Worm (Caenorhabditis elegans): ENCODE data around the gene ZK54.3.

Gene ZK54.3

DNA sequence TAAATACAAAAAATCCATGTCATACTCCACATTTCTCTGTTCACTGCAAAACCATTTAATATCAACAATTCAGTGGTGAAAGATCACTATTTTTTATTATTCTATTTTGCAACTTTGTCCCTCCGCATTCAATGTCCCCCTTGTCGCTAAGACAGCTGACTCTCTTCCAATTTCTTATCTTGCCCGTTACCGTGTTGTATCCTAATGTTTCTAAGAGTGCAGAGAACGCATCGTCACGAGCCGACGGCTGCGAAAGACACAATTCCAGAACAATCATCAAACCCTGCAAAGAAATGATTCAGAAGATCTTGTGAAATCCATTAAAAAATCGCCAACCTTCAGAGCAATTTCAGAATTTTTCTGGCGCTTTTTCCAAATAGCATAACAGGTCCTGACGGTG is 6.1 kb upstream of the ZK54.3 start (continued):
- TF ChIP-seq dve-1 (tag; optimal IDR thresholded peaks at IDR 0.05; ENCODE audit: insufficient read depth), result peak; percentile 51
- no peak for TF ChIP-seq ceh-32 (tag; optimal IDR thresholded peaks at IDR 0.05; ENCODE audit: poor library complexity)
- TF ChIP-seq pqm-1 (tag; optimal IDR thresholded peaks at IDR 0.05), result no peak
- no peak for TF ChIP-seq unc-62 (GFP tag; optimal IDR thresholded peaks at IDR 0.05 in 1 of 2)
- no peak for TF ChIP-seq unc-62 (tag; optimal IDR thresholded peaks at IDR 0.05)
- TF ChIP-seq mdl-1 (tag; optimal IDR thresholded peaks at IDR 0.05), result no peak
- TF ChIP-seq hlh-30 (tag; optimal IDR thresholded peaks at IDR 0.05; ENCODE audit: insufficient read depth), result peak; percentile 64

DNA sequence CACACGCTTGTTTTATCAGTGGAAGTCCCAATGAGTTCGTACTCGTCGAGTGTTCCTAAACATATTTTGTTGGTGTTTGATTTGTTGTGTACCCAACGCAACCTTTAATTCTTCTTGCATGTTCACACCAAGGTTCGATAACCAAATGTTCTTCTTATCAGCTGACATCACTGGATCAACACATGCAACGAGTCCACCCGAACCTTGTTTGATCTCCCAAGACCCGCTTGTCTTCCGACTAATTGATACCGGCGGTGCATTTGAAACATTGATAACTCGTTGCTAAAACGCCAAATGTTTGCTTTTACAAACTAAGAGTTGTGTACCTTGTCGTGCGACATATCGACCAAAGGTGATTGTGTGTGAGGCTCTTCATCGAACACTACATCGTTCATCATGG is 4.9 kb upstream of the ZK54.3 start:
- TF ChIP-seq rbr-2 (tag; optimal IDR thresholded peaks at IDR 0.05) (no peak), hlh-30 (tag; optimal IDR thresholded peaks at IDR 0.05; ENCODE audit: insufficient read depth) (peak; percentile 51), D1046.2 (GFP tag; IDR thresholded peaks at IDR 0.05) (no peak), pqm-1 (tag; optimal IDR thresholded peaks at IDR 0.05) (peak; percentile 84), zfp-2 (tag; optimal IDR thresholded peaks at IDR 0.05) (no peak), dmd-6 (GFP tag; IDR thresholded peaks at IDR 0.05) (peak; percentile 69), Y75B8A.6 (GFP tag; IDR thresholded peaks at IDR 0.05) (no peak), daf-16 (GFP tag; optimal IDR thresholded peaks at IDR 0.05) (no peak), daf-16 (tag; optimal IDR thresholded peaks at IDR 0.05) (peak; percentile 78), mxl-2 (GFP tag; conservative IDR thresholded peaks at IDR 0.05) (no peak), mes-2 (tag; optimal IDR thresholded peaks at IDR 0.05; ENCODE audit: poor library complexity, severe bottlenecking) (no peak), pha-4 (GFP tag; IDR thresholded peaks at IDR 0.05) (no peak), pha-4 (tag; optimal IDR thresholded peaks at IDR 0.05) (no peak), unc-130 (GFP tag; optimal IDR thresholded peaks at IDR 0.05) (no peak), unc-39 (tag; optimal IDR thresholded peaks at IDR 0.05) (no peak), lim-7 (GFP tag; IDR thresholded peaks at IDR 0.05) (no peak), nhr-48 (tag; optimal IDR thresholded peaks at IDR 0.05) (peak; percentile 5), mep-1 (tag; optimal IDR thresholded peaks at IDR 0.05) (no peak), hif-1 (tag; optimal IDR thresholded peaks at IDR 0.05) (no peak), nhr-77 (tag; optimal IDR thresholded peaks at IDR 0.05) (peak; percentile 45), vab-7 (GFP tag; IDR thresholded peaks at IDR 0.05) (no peak), snpc-4 (tag; optimal IDR thresholded peaks at IDR 0.05) (no peak), ceh-28 (tag; optimal IDR thresholded peaks at IDR 0.05) (no peak), madf-9 (GFP tag; conservative IDR thresholded peaks at IDR 0.05) (no peak), lin-29 (GFP tag; IDR thresholded peaks at IDR 0.05) (no peak), nhr-28 (tag; optimal IDR thresholded peaks at IDR 0.05) (peak; percentile 62), php-3 (GFP tag; IDR thresholded peaks at IDR 0.05) (no peak), lin-38 (GFP tag; IDR thresholded peaks at IDR 0.05) (no peak), Y105C5A.15 (GFP tag; IDR thresholded peaks at IDR 0.05) (no peak), nhr-10 (tag; optimal IDR thresholded peaks at IDR 0.05) (no peak), hmg-1.1 (GFP tag; IDR thresholded peaks at IDR 0.05) (no peak), set-16 (GFP tag; IDR thresholded peaks at IDR 0.05) (no peak), hlh-11 (tag; optimal IDR thresholded peaks at IDR 0.05) (peak; percentile 65), nhr-42 (GFP tag; IDR thresholded peaks at IDR 0.05) (no peak), mdl-1 (tag; optimal IDR thresholded peaks at IDR 0.05) (peak; percentile 33 to 56), nhr-111 (GFP tag; optimal IDR thresholded peaks at IDR 0.05) (no peak), ama-1 (optimal IDR thresholded peaks at IDR 0.05) (no peak), F44E2.7 (GFP tag; IDR thresholded peaks at IDR 0.05) (no peak), saeg-2 (GFP tag; IDR thresholded peaks at IDR 0.05) (no peak), cey-2 (tag; optimal IDR thresholded peaks at IDR 0.05; ENCODE audit: borderline replicate concordance, insufficient read depth) (no peak), T20F7.1 (GFP tag; optimal IDR thresholded peaks at IDR 0.05) (no peak), ces-1 (GFP tag; optimal IDR thresholded peaks at IDR 0.05) (no peak), dve-1 (tag; optimal IDR thresholded peaks at IDR 0.05; ENCODE audit: insufficient read depth) (peak; percentile 68)
